Fruit fly (Drosophila melanogaster): Measurements from ENCODE around the gene brk.

dm6 chrX:7284964-7285363, 22.8 kb upstream of the brk start:
- no peak for TF ChIP-seq CG12744 (GFP tag; optimal IDR thresholded peaks at IDR 0.05)
- TF ChIP-seq Fer3 (tag; optimal IDR thresholded peaks at IDR 0.05), result no peak
- peak; percentile 56; the same call in 2 of the 3 replicates for TF ChIP-seq CG16813 (GFP tag; IDR thresholded peaks at IDR 0.05; ENCODE audit: partially characterized antibody)
- no peak for TF ChIP-seq CG7839 (tag; optimal IDR thresholded peaks at IDR 0.05)
- no peak for TF ChIP-seq mirr (GFP tag; optimal IDR thresholded peaks at IDR 0.05)
- TF ChIP-seq BEAF-32 (GFP tag; optimal IDR thresholded peaks at IDR 0.05), result peak; percentile 4
